Fruit fly (Drosophila melanogaster): Measurements from ENCODE around the gene Coq8.

Coq8 gene

DNA sequence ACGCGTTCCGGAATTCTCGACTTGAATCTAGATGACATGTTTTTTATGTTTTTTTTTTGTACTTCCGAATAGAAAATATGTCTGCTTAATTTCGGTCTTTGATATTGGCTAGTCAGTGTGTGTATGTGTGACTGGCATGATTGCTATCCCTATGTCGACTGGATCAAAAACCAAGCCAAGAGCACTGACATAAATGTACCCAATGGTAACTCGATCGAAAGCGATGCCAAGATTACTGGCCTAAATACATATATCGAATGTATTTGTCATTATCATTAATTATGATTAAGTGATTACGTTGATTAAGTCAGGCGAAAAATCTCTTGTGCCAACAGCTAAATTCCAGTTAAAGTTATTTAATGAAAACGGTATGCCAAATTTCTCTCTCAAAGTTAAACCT is 43.3 kb downstream of the Coq8 start, which contains the start of gene CG4661:
TSS of gene CG4661 (minus strand) at position 101 of the 400 bp plus-strand sequence.
- TF ChIP-seq CG16813 (GFP tag; IDR thresholded peaks at IDR 0.05; ENCODE audit: partially characterized antibody) (no peak), schlank (tag; optimal IDR thresholded peaks at IDR 0.05) (no peak), Gsc (GFP tag; IDR thresholded peaks at IDR 0.05) (no peak), CG11085 (GFP tag; IDR thresholded peaks at IDR 0.05) (no peak), Awh (GFP tag; IDR thresholded peaks at IDR 0.05) (no peak), CG6854 (GFP tag; optimal IDR thresholded peaks at IDR 0.05) (no peak), Max (GFP tag; optimal IDR thresholded peaks at IDR 0.05) (no peak), Sin3A (optimal IDR thresholded peaks at IDR 0.05) (no peak), CG12299 (tag; optimal IDR thresholded peaks at IDR 0.05) (no peak), bigmax (GFP tag; optimal IDR thresholded peaks at IDR 0.05) (no peak), CG1233 (GFP tag; optimal IDR thresholded peaks at IDR 0.05) (no peak)

Measured in whole organism, embryonic.